Worm (Caenorhabditis elegans) whole organism, midembryonic: Measurements from ENCODE around the gene kap-1.

ENCODE experiments used
- cog-1 ChIP-seq: sonication (generic microtip); optimal IDR thresholded peaks from 2 replicates; lab custom pipeline; 2016; ENCODE audit warnings: missing genetic modification characterization, missing compliant biosample characterization
- klf-2 ChIP-seq: fragments of 200-800 bp; sonication (Bioruptor generic); conservative IDR thresholded peaks from 2 replicates; pipeline ENCODE4 v1.3.6; 2022; ENCODE audit warnings: missing genetic modification reagents, missing genetic modification characterization, missing compliant biosample characterization
- med-1 ChIP-seq: sonication (generic microtip); optimal IDR thresholded peaks from 2 replicates; lab custom pipeline; 2017; ENCODE audit warnings: missing genetic modification characterization, mild to moderate bottlenecking, missing compliant biosample characterization, antibody characterized with exemption, missing genetic modification reagents; ENCODE audit not compliant: insufficient read depth
- ref-1 ChIP-seq: fragments of 200-800 bp; sonication (Bioruptor generic); conservative IDR thresholded peaks from 2 replicates; pipeline ENCODE4 v1.3.6; 2022; ENCODE audit warnings: missing genetic modification reagents, missing genetic modification characterization, missing compliant biosample characterization
- ztf-23 ChIP-seq: fragments of 200-800 bp; sonication (Bioruptor generic); IDR thresholded peaks from 2 replicates; pipeline ENCODE4 v1.3.6; 2022; ENCODE audit warnings: missing genetic modification reagents, missing genetic modification characterization, missing compliant biosample characterization
- ztf-29 ChIP-seq: fragments of 200-800 bp; sonication (Bioruptor generic); IDR thresholded peaks from 2 replicates; pipeline ENCODE4 v1.3.6; 2022; ENCODE audit warnings: missing genetic modification reagents, missing genetic modification characterization, missing compliant biosample characterization

ce11 chrIII:7335220-7335619, 3.4 kb upstream of the kap-1 start, which contains the start of gene F56C9.10:
- TF ChIP-seq ztf-23 (GFP tag; lab: Robert Waterston, UW) (peak; percentile 65; the same call in 1 of the 2 replicates), klf-2 (no peak), ref-1 (no peak), med-1 (GFP tag; lab: Kevin White, UChicago) (no peak), cog-1 (tag; lab: Kevin White, UChicago) (no peak), ztf-29 (GFP tag; lab: Robert Waterston, UW) (no peak)
